Worm (Caenorhabditis elegans) whole organism, L4 larva: ENCODE measurements around the gene ncx-8.

ENCODE experiments used
- R02D3.7 ChIP-seq: fragments of 150-350 bp; sonication (generic microtip); optimal IDR thresholded peaks from 3 replicates; lab custom pipeline; 2014; ENCODE audit warnings: missing biosample characterization, missing genetic modification characterization
- T20F7.1 ChIP-seq: fragments of 200-800 bp; sonication (Bioruptor generic); optimal IDR thresholded peaks from 2 replicates; lab custom pipeline; 2018; ENCODE audit warnings: mild to moderate bottlenecking, missing genetic modification characterization, missing compliant biosample characterization
- Y5F2A.4 ChIP-seq: fragments of 200-800 bp; sonication (Bioruptor generic); optimal IDR thresholded peaks from 2 replicates; lab custom pipeline; 2018; ENCODE audit warnings: mild to moderate bottlenecking, missing genetic modification characterization, missing compliant biosample characterization
- aha-1 ChIP-seq: fragments of 150-350 bp; peaks from one replicate; lab custom pipeline; 2014; ENCODE audit warnings: missing biosample characterization, missing genetic modification characterization
- aly-2 ChIP-seq: sonication (generic microtip); optimal IDR thresholded peaks from 2 replicates; lab custom pipeline; 2018; ENCODE audit warnings: missing biosample characterization, missing genetic modification characterization
- arid-1 ChIP-seq: fragments of 200-800 bp; sonication (Bioruptor generic); conservative IDR thresholded peaks from 2 replicates; pipeline ENCODE4 v1.3.6; 2022; ENCODE audit warnings: missing genetic modification reagents, missing genetic modification characterization, missing compliant biosample characterization
- ceh-28 ChIP-seq: fragments of 150-350 bp; optimal IDR thresholded peaks from 2 replicates; lab custom pipeline; 2014; ENCODE audit warnings: missing biosample characterization, missing genetic modification reagents, missing genetic modification characterization
- ceh-62 ChIP-seq: sonication (generic microtip); optimal IDR thresholded peaks from 2 replicates; lab custom pipeline; 2017; ENCODE audit warnings: missing biosample characterization, missing genetic modification characterization
- dmd-6 ChIP-seq: fragments of 200-800 bp; sonication (Bioruptor generic); IDR thresholded peaks from 2 replicates; pipeline ENCODE4 v1.3.6; 2022; ENCODE audit warnings: missing genetic modification reagents, missing genetic modification characterization, missing compliant biosample characterization
- dmd-8 ChIP-seq: fragments of 200-800 bp; sonication (Bioruptor generic); IDR thresholded peaks from 2 replicates; pipeline ENCODE4 v1.3.6; 2022; ENCODE audit warnings: missing genetic modification characterization, missing compliant biosample characterization
- dmd-9 ChIP-seq: fragments of 200-800 bp; sonication (Bioruptor generic); IDR thresholded peaks from 2 replicates; pipeline ENCODE4 v1.3.6; 2022; ENCODE audit warnings: missing genetic modification reagents, missing genetic modification characterization, missing compliant biosample characterization
- fos-1 ChIP-seq: fragments of 150-350 bp; optimal IDR thresholded peaks from 2 replicates; lab custom pipeline; 2014; ENCODE audit warnings: missing biosample characterization, missing genetic modification characterization
- hlh-30 ChIP-seq: sonication (generic microtip); optimal IDR thresholded peaks from 2 replicates; lab custom pipeline; 2017; ENCODE audit warnings: antibody characterized with exemption, mild to moderate bottlenecking, missing genetic modification characterization, missing compliant biosample characterization; ENCODE audit not compliant: insufficient read depth
- hmg-1.1 ChIP-seq: fragments of 200-800 bp; sonication (Bioruptor generic); IDR thresholded peaks from 2 replicates; pipeline ENCODE4 v1.3.6; 2022; ENCODE audit warnings: missing genetic modification reagents, missing genetic modification characterization, missing compliant biosample characterization
- lin-15B ChIP-seq: fragments of 150-350 bp; sonication (generic microtip); optimal IDR thresholded peaks from 3 replicates; lab custom pipeline; 2014; ENCODE audit warnings: missing biosample characterization, missing genetic modification characterization
- lin-38 ChIP-seq: fragments of 200-800 bp; sonication (Bioruptor generic); IDR thresholded peaks from 2 replicates; pipeline ENCODE4 v1.3.6; 2022; ENCODE audit warnings: missing genetic modification reagents, missing genetic modification characterization, missing compliant biosample characterization
- lir-3 ChIP-seq: sonication (generic microtip); optimal IDR thresholded peaks from 2 replicates; lab custom pipeline; 2016; ENCODE audit warnings: mild to moderate bottlenecking, missing genetic modification characterization, missing compliant biosample characterization
- lsy-2 ChIP-seq, 2 experiments: fragments of 150-350 bp in 1 of 2; sonication (generic microtip) in 1 of 2; optimal IDR thresholded peaks; 2 replicates each; lab custom pipeline; 2014 to 2017; ENCODE audit warnings: missing biosample characterization in 2 of 2, missing genetic modification characterization in 2 of 2
- madf-9 ChIP-seq: fragments of 200-800 bp; sonication (Bioruptor generic); conservative IDR thresholded peaks from 2 replicates; pipeline ENCODE4 v1.3.6; 2022; ENCODE audit warnings: missing genetic modification reagents, missing genetic modification characterization, missing compliant biosample characterization
- mep-1 ChIP-seq: fragments of 150-350 bp; sonication (generic microtip); optimal IDR thresholded peaks from 3 replicates; lab custom pipeline; 2014; ENCODE audit warnings: missing biosample characterization, missing genetic modification characterization
- mes-2 ChIP-seq: sonication (generic microtip); optimal IDR thresholded peaks from 2 replicates; lab custom pipeline; 2016; ENCODE audit warnings: missing genotype, mild to moderate bottlenecking, missing genetic modification characterization, missing compliant biosample characterization; ENCODE audit not compliant: poor library complexity, severe bottlenecking
- mxl-2 ChIP-seq: fragments of 200-800 bp; sonication (Bioruptor generic); conservative IDR thresholded peaks from 2 replicates; pipeline ENCODE4 v1.3.6; 2022; ENCODE audit warnings: missing genetic modification reagents, missing genetic modification characterization, missing compliant biosample characterization
- nhr-102 ChIP-seq: sonication (generic microtip); optimal IDR thresholded peaks from 2 replicates; lab custom pipeline; 2016; ENCODE audit warnings: mild to moderate bottlenecking, missing genetic modification characterization, moderate library complexity, missing compliant biosample characterization
- nhr-111 ChIP-seq: fragments of 200-800 bp; sonication (Bioruptor generic); optimal IDR thresholded peaks from 2 replicates; lab custom pipeline; 2018; ENCODE audit warnings: mild to moderate bottlenecking, missing genetic modification characterization, missing compliant biosample characterization
- nhr-25 ChIP-seq: sonication (generic microtip); optimal IDR thresholded peaks from 2 replicates; lab custom pipeline; 2017; ENCODE audit warnings: missing genetic modification characterization, mild to moderate bottlenecking, missing compliant biosample characterization, antibody characterized with exemption, moderate library complexity, borderline replicate concordance; ENCODE audit not compliant: insufficient read depth
- nhr-41 ChIP-seq: fragments of 200-800 bp; sonication (Bioruptor generic); IDR thresholded peaks from 2 replicates; pipeline ENCODE4 v1.3.6; 2022; ENCODE audit warnings: missing genetic modification reagents, missing genetic modification characterization, missing compliant biosample characterization
- rbr-2 ChIP-seq: sonication (generic microtip); optimal IDR thresholded peaks from 2 replicates; lab custom pipeline; 2016; ENCODE audit warnings: missing genotype, missing genetic modification characterization, missing compliant biosample characterization
- saeg-2 ChIP-seq: fragments of 200-800 bp; sonication (Bioruptor generic); IDR thresholded peaks from 2 replicates; pipeline ENCODE4 v1.3.6; 2022; ENCODE audit warnings: missing genetic modification reagents, missing genetic modification characterization, missing compliant biosample characterization
- set-16 ChIP-seq: fragments of 200-800 bp; sonication (Bioruptor generic); IDR thresholded peaks from 2 replicates; pipeline ENCODE4 v1.3.6; 2022; ENCODE audit warnings: missing genetic modification reagents, missing genetic modification characterization, missing compliant biosample characterization
- snpc-1.2 ChIP-seq: fragments of 200-800 bp; sonication (Bioruptor generic); IDR thresholded peaks from 2 replicates; pipeline ENCODE4 v1.3.6; 2022; ENCODE audit warnings: missing genetic modification reagents, missing genetic modification characterization, missing compliant biosample characterization
- spr-1 ChIP-seq: sonication (generic microtip); optimal IDR thresholded peaks from 2 replicates; lab custom pipeline; 2016; ENCODE audit warnings: mild to moderate bottlenecking, missing genetic modification characterization, missing compliant biosample characterization
- tra-1 ChIP-seq: fragments of 200-800 bp; sonication (Bioruptor generic); IDR thresholded peaks from 2 replicates; pipeline ENCODE4 v1.3.6; 2022; ENCODE audit warnings: missing genetic modification reagents, missing genetic modification characterization, missing compliant biosample characterization
- unc-130 ChIP-seq: sonication (generic microtip); optimal IDR thresholded peaks from 2 replicates; lab custom pipeline; 2016; ENCODE audit warnings: missing genetic modification reagents, missing genetic modification characterization, missing compliant biosample characterization
- unc-39 ChIP-seq: sonication (generic microtip); optimal IDR thresholded peaks from 2 replicates; lab custom pipeline; 2017; ENCODE audit warnings: missing biosample characterization, missing genetic modification characterization
- vab-7 ChIP-seq: fragments of 200-800 bp; sonication (Bioruptor generic); IDR thresholded peaks from 2 replicates; pipeline ENCODE4 v1.3.6; 2022; ENCODE audit warnings: missing genetic modification reagents, missing genetic modification characterization, missing compliant biosample characterization
- zfp-2 ChIP-seq: sonication (generic microtip); optimal IDR thresholded peaks from 2 replicates; lab custom pipeline; 2016; ENCODE audit warnings: mild to moderate bottlenecking, missing genetic modification characterization, missing compliant biosample characterization
- zip-2 ChIP-seq: fragments of 150-350 bp; optimal IDR thresholded peaks from 2 replicates; lab custom pipeline; 2014; ENCODE audit warnings: missing biosample characterization, missing genetic modification characterization
- ztf-11 ChIP-seq: fragments of 150-350 bp; optimal IDR thresholded peaks from 2 replicates; lab custom pipeline; 2014; ENCODE audit warnings: missing biosample characterization, missing genetic modification characterization

Gene ncx-8

ce11 chrV:4962968-4963367, 24.0 kb downstream of the ncx-8 start, which contains the start of gene tam-1:
Gene tam-1 (minus strand): TSS chrV:4963102.
- no peak for TF ChIP-seq dmd-8
- no peak for TF ChIP-seq zfp-2 (tag; lab: Kevin White, UChicago)
- TF ChIP-seq nhr-111 (GFP tag; lab: Kevin White, UChicago): no peak
- no peak for TF ChIP-seq zip-2 (tag; lab: Kevin White, UChicago)
- no peak for TF ChIP-seq saeg-2 (GFP tag; lab: Robert Waterston, UW)
- peak; percentile 42 for TF ChIP-seq mes-2 (tag; lab: Kevin White, UChicago)
- no peak for TF ChIP-seq arid-1
- no peak for TF ChIP-seq lin-38 (GFP tag; lab: Robert Waterston, UW)
- no peak for TF ChIP-seq spr-1
- TF ChIP-seq madf-9 (GFP tag; lab: Robert Waterston, UW): no peak
- no peak for TF ChIP-seq dmd-9 (GFP tag; lab: Robert Waterston, UW)
- no peak for TF ChIP-seq snpc-1.2 (GFP tag; lab: Robert Waterston, UW)
- no peak for TF ChIP-seq unc-39 (tag; lab: Kevin White, UChicago)
- no peak for TF ChIP-seq nhr-41 (GFP tag; lab: Robert Waterston, UW)
- TF ChIP-seq Y5F2A.4 (GFP tag; lab: Kevin White, UChicago): no peak
- TF ChIP-seq lir-3 (tag; lab: Kevin White, UChicago): no peak
- TF ChIP-seq ceh-28 (tag; lab: Kevin White, UChicago): peak; percentile 14
- no peak for TF ChIP-seq vab-7 (GFP tag; lab: Robert Waterston, UW)
- TF ChIP-seq hmg-1.1 (GFP tag; lab: Robert Waterston, UW): peak; percentile 48; the same call in 1 of the 2 replicates
- TF ChIP-seq R02D3.7 (tag; lab: Kevin White, UChicago): no peak
- no peak for TF ChIP-seq lsy-2 (tag; optimal IDR thresholded peaks at IDR 0.05; lab: Kevin White, UChicago)
- TF ChIP-seq fos-1: no peak
- TF ChIP-seq aly-2 (tag; lab: Kevin White, UChicago): no peak
- no peak for TF ChIP-seq tra-1 (GFP tag; lab: Robert Waterston, UW)
- no peak for TF ChIP-seq T20F7.1
- no peak for TF ChIP-seq mxl-2 (GFP tag; lab: Robert Waterston, UW)
- peak; percentile 3 for TF ChIP-seq mep-1 (tag; lab: Kevin White, UChicago)
- peak; percentile 3 for TF ChIP-seq hlh-30 (tag; lab: Kevin White, UChicago)
- TF ChIP-seq dmd-6 (GFP tag; lab: Robert Waterston, UW): no peak
- no peak for TF ChIP-seq nhr-25 (tag; lab: Kevin White, UChicago)
- TF ChIP-seq rbr-2 (tag; lab: Kevin White, UChicago): no peak

- TF ChIP-seq nhr-102 (tag; lab: Kevin White, UChicago) (no peak), unc-39 (tag; lab: Kevin White, UChicago) (no peak), set-16 (GFP tag; lab: Robert Waterston, UW) (peak; percentile 57)
Observed at ce11 chrV:4960686-4961085, 26.3 kb downstream of the ncx-8 start.

ce11 chrV:4957619-4958018, 29.4 kb downstream of the ncx-8 start:
- TF ChIP-seq aha-1 (tag; lab: Kevin White, UChicago) (peak; percentile 94), unc-130 (no peak), lin-15B (tag; lab: Kevin White, UChicago) (no peak), ceh-62 (no peak), ztf-11 (tag; lab: Kevin White, UChicago) (no peak), nhr-111 (GFP tag; lab: Kevin White, UChicago) (no peak), snpc-1.2 (GFP tag; lab: Robert Waterston, UW) (no peak)
